Fruit fly (Drosophila melanogaster): ENCODE results near the gene CG3734.

The CG3734 gene

dm6 chr3R:19347678-19348077, 40.0 kb upstream of the CG3734 start (continued):
- TF ChIP-seq CG7839 (tag; optimal IDR thresholded peaks at IDR 0.05): peak; percentile 18
- 0 out of 3 replicates have a peak, but pooled peaks have one; percentile 26 for TF ChIP-seq CG17361 (GFP tag; IDR thresholded peaks at IDR 0.05)
- TF ChIP-seq CG2712 (tag; optimal IDR thresholded peaks at IDR 0.05): peak; percentile 34
- 0 out of 2 replicates have a peak, but pooled peaks have one; percentile 13 for TF ChIP-seq CG31441 (GFP tag; IDR thresholded peaks at IDR 0.05)
- peak; percentile 36 for TF ChIP-seq gem (tag; optimal IDR thresholded peaks at IDR 0.05)
- peak; percentile 42 for TF ChIP-seq CG18262 (tag; optimal IDR thresholded peaks at IDR 0.05)
- peak; percentile 7 for TF ChIP-seq Blimp-1 (GFP tag; optimal IDR thresholded peaks at IDR 0.05)
- no peak for TF ChIP-seq CG17568 (GFP tag; optimal IDR thresholded peaks at IDR 0.05)

DNA sequence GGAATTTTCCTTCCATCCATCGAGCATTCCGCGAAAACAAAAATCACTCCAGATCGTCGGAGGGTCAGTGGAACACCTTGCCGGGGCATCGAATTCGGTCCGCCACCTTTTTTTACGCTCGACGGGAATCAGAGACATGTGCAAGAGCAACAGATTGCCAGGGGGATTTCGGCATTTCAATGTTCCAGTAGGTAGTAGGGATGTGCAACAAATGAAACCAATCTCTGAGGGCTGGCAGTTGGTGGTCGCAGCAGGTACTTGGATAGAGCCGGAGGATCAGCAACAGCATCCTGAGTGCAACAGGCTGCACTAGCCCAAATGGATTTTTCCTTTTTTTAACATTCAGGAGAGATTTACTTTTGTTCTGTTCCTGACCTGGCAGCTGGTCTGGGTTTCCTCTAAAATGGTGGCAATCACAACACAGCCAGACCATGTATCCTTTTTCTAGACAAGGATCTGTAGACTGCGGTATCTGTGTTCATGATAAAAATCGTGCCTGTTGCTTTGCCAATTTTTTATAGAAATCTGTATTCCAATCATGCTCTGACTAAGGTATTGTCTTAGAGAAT, 37.2 kb upstream of the CG3734 start:
- TF ChIP-seq CG6683 (GFP tag; optimal IDR thresholded peaks at IDR 0.05) (no peak), en (GFP tag; optimal IDR thresholded peaks at IDR 0.05) (no peak), CG3163 (GFP tag; optimal IDR thresholded peaks at IDR 0.05) (no peak), CG16863 (GFP tag; optimal IDR thresholded peaks at IDR 0.05) (no peak), CG16813 (GFP tag; IDR thresholded peaks at IDR 0.05; ENCODE audit: partially characterized antibody) (no peak), tna (GFP tag; IDR thresholded peaks at IDR 0.05; ENCODE audit: partially characterized antibody) (no peak), gfzf (GFP tag; optimal IDR thresholded peaks at IDR 0.05) (no peak), chn (GFP tag; optimal IDR thresholded peaks at IDR 0.05) (no peak), B-H1 (GFP tag; IDR thresholded peaks at IDR 0.05) (no peak), odd (GFP tag; optimal IDR thresholded peaks at IDR 0.05) (no peak), ac (GFP tag; optimal IDR thresholded peaks at IDR 0.05) (peak; percentile 60), kni (GFP tag; optimal IDR thresholded peaks at IDR 0.05) (peak; percentile 67), CG3726 (GFP tag; IDR thresholded peaks at IDR 0.05) (no peak), otp (GFP tag; IDR thresholded peaks at IDR 0.05) (no peak), Oaz (GFP tag; IDR thresholded peaks at IDR 0.05) (no peak), Bdp1 (GFP tag; optimal IDR thresholded peaks at IDR 0.05) (no peak), CG13775 (GFP tag; optimal IDR thresholded peaks at IDR 0.05) (no peak), gem (tag; optimal IDR thresholded peaks at IDR 0.05) (no peak), Hr3 (GFP tag; optimal IDR thresholded peaks at IDR 0.05) (no peak), CG13624 (GFP tag; optimal IDR thresholded peaks at IDR 0.05) (no peak), az2 (GFP tag; optimal IDR thresholded peaks at IDR 0.05) (no peak), zen (tag; optimal IDR thresholded peaks at IDR 0.05) (peak; percentile 64), CG1647 (GFP tag; optimal IDR thresholded peaks at IDR 0.05) (no peak), shn (GFP tag; optimal IDR thresholded peaks at IDR 0.05) (no peak), MTF-1 (GFP tag; optimal IDR thresholded peaks at IDR 0.05; ENCODE audit: borderline replicate concordance) (no peak), CG3847 (GFP tag; IDR thresholded peaks at IDR 0.05) (no peak), crc (GFP tag; optimal IDR thresholded peaks at IDR 0.05) (no peak), MESR4 (GFP tag; optimal IDR thresholded peaks at IDR 0.05) (no peak), Camta (GFP tag; optimal IDR thresholded peaks at IDR 0.05) (no peak), seq (GFP tag; IDR thresholded peaks at IDR 0.05) (no peak), chif (GFP tag; optimal IDR thresholded peaks at IDR 0.05) (no peak), grn (GFP tag; optimal IDR thresholded peaks at IDR 0.05) (peak; percentile 30), sna (GFP tag; IDR thresholded peaks at IDR 0.05; ENCODE audit: partially characterized antibody) (no peak), Jarid2 (GFP tag; optimal IDR thresholded peaks at IDR 0.05) (no peak), CG11085 (GFP tag; IDR thresholded peaks at IDR 0.05) (no peak), Kr (GFP tag; optimal IDR thresholded peaks at IDR 0.05) (peak; percentile 31), jing (GFP tag; optimal IDR thresholded peaks at IDR 0.05) (no peak), CHES-1-like (GFP tag; optimal IDR thresholded peaks at IDR 0.05) (no peak), Asciz (GFP tag; optimal IDR thresholded peaks at IDR 0.05) (no peak), CG15479 (GFP tag; optimal IDR thresholded peaks at IDR 0.05) (peak; percentile 89), tll (GFP tag; optimal IDR thresholded peaks at IDR 0.05) (peak in 1 of 2 experiments; percentile 80), twi (tag; optimal IDR thresholded peaks at IDR 0.05) (peak; percentile 97)
